Worm (Caenorhabditis elegans): Measurements from ENCODE around the gene ril-2.

Gene ril-2

ce11 chrV:12637238-12637690 lies 38.3 kb upstream of the ril-2 start, which contains the start of gene F56H9.2 (continued):
- no peak for TF ChIP-seq B0261.1 (tag; optimal IDR thresholded peaks at IDR 0.05)
- TF ChIP-seq ztf-3 (GFP tag; optimal IDR thresholded peaks at IDR 0.05) = no peak
- no peak for TF ChIP-seq zfh-2 (GFP tag; conservative IDR thresholded peaks at IDR 0.05)
- peak; percentile 61 for TF ChIP-seq B0336.3 (GFP tag; IDR thresholded peaks at IDR 0.05)
- no peak for TF ChIP-seq attf-3 (GFP tag; conservative IDR thresholded peaks at IDR 0.05)
- TF ChIP-seq zim-3 (tag; optimal IDR thresholded peaks at IDR 0.05) = no peak
- no peak for TF ChIP-seq D2030.7 (GFP tag; IDR thresholded peaks at IDR 0.05)
- no peak for TF ChIP-seq T07F8.4 (tag; optimal IDR thresholded peaks at IDR 0.05)
- TF ChIP-seq hmg-1.2 (GFP tag; IDR thresholded peaks at IDR 0.05) = peak; percentile 50; the same call in 1 of the 2 replicates
- no peak for TF ChIP-seq sdz-38 (tag; optimal IDR thresholded peaks at IDR 0.05)
- no peak for TF ChIP-seq Y95B8A.8 (GFP tag; IDR thresholded peaks at IDR 0.05)
- no peak for TF ChIP-seq cebp-1 (GFP tag; IDR thresholded peaks at IDR 0.05)
- peak; percentile 64 for TF ChIP-seq cebp-1 (tag; optimal IDR thresholded peaks at IDR 0.05)
- TF ChIP-seq nfya-1 (tag; optimal IDR thresholded peaks at IDR 0.05; ENCODE audit: borderline replicate concordance, insufficient read depth) = no peak
- TF ChIP-seq tbp1 (GFP tag; optimal IDR thresholded peaks at IDR 0.05) = peak; percentile 31
- TF ChIP-seq F22D6.2 (tag; optimal IDR thresholded peaks at IDR 0.05) = peak; percentile 82
- no peak for TF ChIP-seq snpc-1.3 (tag; optimal IDR thresholded peaks at IDR 0.05; ENCODE audit: insufficient read depth)
- TF ChIP-seq ZK185.1 (tag; optimal IDR thresholded peaks at IDR 0.05; ENCODE audit: poor library complexity, severe bottlenecking) = no peak
- no peak for TF ChIP-seq ceh-58 (GFP tag; IDR thresholded peaks at IDR 0.05)
- no peak for TF ChIP-seq aptf-2 (GFP tag; conservative IDR thresholded peaks at IDR 0.05)
- TF ChIP-seq F57A8.1 (GFP tag; optimal IDR thresholded peaks at IDR 0.05) = no peak
- TF ChIP-seq nhr-80 (tag; optimal IDR thresholded peaks at IDR 0.05) = peak; percentile 52
- no peak for TF ChIP-seq lsy-27 (tag; optimal IDR thresholded peaks at IDR 0.05; ENCODE audit: borderline replicate concordance, insufficient read depth)
- TF ChIP-seq egl-44 (GFP tag; IDR thresholded peaks at IDR 0.05) = no peak
- peak; percentile 46; the same call in 1 of the 2 replicates for TF ChIP-seq ekl-4 (GFP tag; IDR thresholded peaks at IDR 0.05)
- no peak for TF ChIP-seq nhr-179 (tag; optimal IDR thresholded peaks at IDR 0.05)
- TF ChIP-seq K11D2.4 (GFP tag; IDR thresholded peaks at IDR 0.05) = peak; percentile 39; the same call in 1 of the 2 replicates
- TF ChIP-seq chd-7 (tag; optimal IDR thresholded peaks at IDR 0.05) = peak; percentile 68
- peak; percentile 55 for TF ChIP-seq attf-5 (GFP tag; optimal IDR thresholded peaks at IDR 0.05)
- no peak for TF ChIP-seq sptf-2 (GFP tag; optimal IDR thresholded peaks at IDR 0.05)
- no peak for TF ChIP-seq him-1 (tag; optimal IDR thresholded peaks at IDR 0.05)
- TF ChIP-seq C17E4.6 (GFP tag; IDR thresholded peaks at IDR 0.05) = no peak
- no peak for TF ChIP-seq repo-1 (tag; optimal IDR thresholded peaks at IDR 0.05)
- no peak for TF ChIP-seq lir-1 (GFP tag; conservative IDR thresholded peaks at IDR 0.05)
- peak; percentile 5 for TF ChIP-seq die-1 (tag; optimal IDR thresholded peaks at IDR 0.05)
- no peak for TF ChIP-seq B0019.2 (GFP tag; conservative IDR thresholded peaks at IDR 0.05)
- TF ChIP-seq F10E7.11 (tag; optimal IDR thresholded peaks at IDR 0.05) = no peak
- no peak for TF ChIP-seq ceh-100 (GFP tag; IDR thresholded peaks at IDR 0.05)
- peak; percentile 39 for TF ChIP-seq pha-4 (tag; optimal IDR thresholded peaks at IDR 0.05)
- TF ChIP-seq unc-62 (GFP tag; optimal IDR thresholded peaks at IDR 0.05) = no peak
- TF ChIP-seq F23B12.7 (tag; optimal IDR thresholded peaks at IDR 0.05; ENCODE audit: insufficient read depth) = no peak
- no peak for TF ChIP-seq gei-17 (GFP tag; optimal IDR thresholded peaks at IDR 0.05)
- TF ChIP-seq attf-6 (GFP tag; IDR thresholded peaks at IDR 0.05) = no peak
- TF ChIP-seq ets-4 (GFP tag; optimal IDR thresholded peaks at IDR 0.05) = peak; percentile 11
- TF ChIP-seq B0035.1 (tag; optimal IDR thresholded peaks at IDR 0.05) = no peak
- TF ChIP-seq dox-1 (GFP tag; IDR thresholded peaks at IDR 0.05) = no peak; the same call in 1 of the 2 replicates
- TF ChIP-seq atf-7 (tag; optimal IDR thresholded peaks at IDR 0.05) = peak; percentile 60
- peak; percentile 43; the same call in 1 of the 2 replicates for TF ChIP-seq mcd-1 (GFP tag; IDR thresholded peaks at IDR 0.05)
- peak; percentile 76 for TF ChIP-seq ztf-26 (tag; optimal IDR thresholded peaks at IDR 0.05)
